Worm (Caenorhabditis elegans): ENCODE results near the gene F35H10.3.
"Not testable (repeated sequence)": the region's sequence is repeated elsewhere in the genome, so short reads cannot be mapped to it uniquely, and the experiment has no call there.

Gene F35H10.3

DNA sequence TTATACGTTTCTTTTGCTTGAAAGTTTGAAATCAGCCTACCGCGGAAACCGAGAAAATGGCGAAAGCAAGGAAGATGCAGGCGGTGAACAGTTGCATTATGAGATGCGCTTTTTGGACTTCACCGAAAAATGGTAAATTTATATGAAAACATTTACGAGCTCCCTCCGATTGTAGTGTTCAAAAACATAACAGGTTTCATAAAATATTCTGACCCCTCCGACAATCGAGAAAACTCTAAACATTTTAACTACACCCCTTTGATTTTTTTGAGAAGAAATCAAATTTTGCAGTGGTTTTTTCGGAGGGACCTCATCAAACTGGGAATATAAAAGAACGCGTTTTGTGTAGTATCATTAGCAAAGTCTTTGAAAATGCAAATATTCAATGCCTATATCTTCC, 21.3 kb downstream of the F35H10.3 start, which contains the start of the genes F17E9.18 and F17E9.15:
Gene F17E9.18, minus strand, starts transcription at position 101 of the 400 bp plus-strand sequence.
Gene F17E9.15, plus strand, starts transcription at position 368 of the 400 bp plus-strand sequence.
- TF ChIP-seq ttx-3 (tag; optimal IDR thresholded peaks at IDR 0.05): no peak
- TF ChIP-seq unc-55 (GFP tag; optimal IDR thresholded peaks at IDR 0.05): no peak
- no peak for TF ChIP-seq rnt-1 (tag; optimal IDR thresholded peaks at IDR 0.05)
- no peak for TF ChIP-seq K09A11.1 (tag; optimal IDR thresholded peaks at IDR 0.05; ENCODE audit: insufficient read depth)
- no peak for TF ChIP-seq F13H6.1 (tag; optimal IDR thresholded peaks at IDR 0.05)
- TF ChIP-seq zip-5 (tag; optimal IDR thresholded peaks at IDR 0.05): no peak
- TF ChIP-seq hlh-8 (tag; optimal IDR thresholded peaks at IDR 0.05): no peak

- TF ChIP-seq eyg-1 (tag; optimal IDR thresholded peaks at IDR 0.05) (no peak), sox-4 (tag; optimal IDR thresholded peaks at IDR 0.05) (no peak), hlh-8 (tag; optimal IDR thresholded peaks at IDR 0.05) (no peak), madf-2 (tag; optimal IDR thresholded peaks at IDR 0.05) (no peak), ceh-22 (tag; optimal IDR thresholded peaks at IDR 0.05) (no peak), ceh-34 (tag; optimal IDR thresholded peaks at IDR 0.05) (no peak), unc-42 (tag; optimal IDR thresholded peaks at IDR 0.05) (no peak)
Measured at ce11 chrIV:8348073-8348472, 22.3 kb downstream of the F35H10.3 start, which contains the start of gene F17E9.4. Gene F17E9.4 (plus strand): TSS chrIV:8348373.

DNA sequence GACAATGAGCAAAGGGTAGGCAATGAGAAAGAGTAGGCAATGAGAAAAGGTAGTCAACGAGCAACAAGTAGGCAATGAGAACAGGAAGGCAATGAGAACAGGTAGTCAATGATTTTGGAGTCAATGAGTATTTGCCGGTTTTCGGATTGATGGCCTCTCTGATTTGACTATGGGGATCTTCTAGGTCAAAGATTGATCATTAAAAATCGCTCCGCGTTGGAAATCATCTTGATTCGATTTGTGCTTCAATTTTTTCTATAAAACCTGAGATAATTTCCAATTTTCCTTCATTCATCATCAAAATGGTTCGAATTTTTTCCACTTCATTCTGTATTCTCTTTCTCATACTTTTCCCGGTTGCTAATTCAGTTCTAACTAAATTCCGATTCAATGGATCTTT, 26.3 kb downstream of the F35H10.3 start, which contains the start of gene F17E9.16:
Gene F17E9.16, plus strand, starts transcription at position 301 of the 400 bp plus-strand sequence.
- not testable (repeated sequence) for TF ChIP-seq hlh-15 (tag; optimal IDR thresholded peaks at IDR 0.05); ref-2 (tag; optimal IDR thresholded peaks at IDR 0.05); pag-3 (tag; optimal IDR thresholded peaks at IDR 0.05; ENCODE audit: borderline replicate concordance)

DNA sequence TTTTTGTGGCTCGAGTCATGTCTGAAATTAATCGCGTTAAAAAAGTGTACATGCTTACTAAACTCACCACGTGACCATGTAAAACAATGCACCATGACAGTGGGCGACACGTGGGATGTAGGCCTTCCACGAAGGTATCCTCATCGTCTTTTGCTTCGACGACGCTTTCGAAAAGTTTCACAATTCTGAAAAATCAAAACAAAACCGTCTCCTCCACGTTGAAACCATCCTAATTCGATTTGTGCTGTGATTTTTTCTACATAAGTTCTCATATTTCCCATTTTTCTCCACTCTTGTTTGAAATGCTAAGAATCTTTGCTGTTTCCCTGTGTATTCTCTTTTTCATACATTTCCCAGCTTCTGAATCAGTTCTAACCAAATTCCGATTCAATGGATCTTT, 28.8 kb downstream of the F35H10.3 start, which contains the start of gene F17E9.3:
Gene F17E9.3, plus strand, starts transcription at position 301 of the 400 bp plus-strand sequence.
- TF ChIP-seq K02D7.2 (tag; optimal IDR thresholded peaks at IDR 0.05): no peak
- no peak for TF ChIP-seq pqm-1 (tag; optimal IDR thresholded peaks at IDR 0.05)
- no peak for TF ChIP-seq nhr-232 (tag; optimal IDR thresholded peaks at IDR 0.05)
- no peak for TF ChIP-seq ceh-6 (GFP tag; optimal IDR thresholded peaks at IDR 0.05)
- no peak for TF ChIP-seq ceh-14 (tag; optimal IDR thresholded peaks at IDR 0.05)
- TF ChIP-seq tbx-2 (tag; optimal IDR thresholded peaks at IDR 0.05): no peak
- TF ChIP-seq sox-4 (tag; optimal IDR thresholded peaks at IDR 0.05): no peak
- no peak for TF ChIP-seq hlh-6 (tag; optimal IDR thresholded peaks at IDR 0.05)
- TF ChIP-seq F13H6.1 (tag; optimal IDR thresholded peaks at IDR 0.05): no peak
- TF ChIP-seq ama-1 (optimal IDR thresholded peaks at IDR 0.05): no peak
- no peak for TF ChIP-seq gmeb-2 (tag; optimal IDR thresholded peaks at IDR 0.05)
- TF ChIP-seq ceh-24 (tag; optimal IDR thresholded peaks at IDR 0.05): no peak
- TF ChIP-seq che-1 (tag; optimal IDR thresholded peaks at IDR 0.05): no peak
- TF ChIP-seq fax-1 (tag; optimal IDR thresholded peaks at IDR 0.05): no peak
- no peak for TF ChIP-seq fkh-6 (tag; optimal IDR thresholded peaks at IDR 0.05)

- no peak for TF ChIP-seq K09A11.1 (tag; optimal IDR thresholded peaks at IDR 0.05; ENCODE audit: insufficient read depth)
- no peak for TF ChIP-seq pax-1 (tag; optimal IDR thresholded peaks at IDR 0.05)
- TF ChIP-seq pros-1 (tag; optimal IDR thresholded peaks at IDR 0.05): no peak
- TF ChIP-seq lin-11 (tag; optimal IDR thresholded peaks at IDR 0.05): no peak
- no peak for TF ChIP-seq hlh-8 (tag; optimal IDR thresholded peaks at IDR 0.05)
- no peak for TF ChIP-seq C38D4.7 (GFP tag; optimal IDR thresholded peaks at IDR 0.05)
Measured at ce11 chrIV:8355592-8355991, 29.8 kb downstream of the F35H10.3 start, which contains the start of the genes F17E9.2 and col-116. Gene F17E9.2 (plus strand): TSS chrIV:8355892. Gene col-116 (plus strand): TSS chrIV:8355906.

- TF ChIP-seq K02D7.2 (tag; optimal IDR thresholded peaks at IDR 0.05) (no peak), elt-4 (tag; optimal IDR thresholded peaks at IDR 0.05) (peak; percentile 64)
Measured at ce11 chrIV:8357299-8357698, 31.5 kb downstream of the F35H10.3 start.

Data from whole organism, late embryonic.